Fruit fly (Drosophila melanogaster) whole organism, embryonic: ENCODE measurements around the gene CG43902.
A peak's percentile ranks its signal among the peaks of the same experiment; 100 is the strongest.

Experiments used
- Bdp1 ChIP-seq: fragments of 200-800 bp; sonication (Bioruptor generic); optimal IDR thresholded peaks from 3 replicates; lab custom pipeline; 2016; ENCODE audit warnings: missing biosample characterization, missing genetic modification characterization
- CG11398 ChIP-seq: fragments of 200-800 bp; sonication (Bioruptor generic); optimal IDR thresholded peaks from 2 replicates; lab custom pipeline; 2016; ENCODE audit warnings: missing biosample characterization, missing genetic modification characterization
- CG11560 ChIP-seq: fragments of 200-800 bp; sonication (Bioruptor generic); IDR thresholded peaks from 3 replicates; pipeline ENCODE4 v1.3.6; 2022; ENCODE audit warnings: missing biosample characterization, missing genetic modification characterization
- CG12155 ChIP-seq: fragments of 200-800 bp; sonication (Bioruptor generic); optimal IDR thresholded peaks from 3 replicates; lab custom pipeline; 2016; ENCODE audit warnings: missing biosample characterization, missing genetic modification characterization
- CG12299 ChIP-seq: fragments of 200-800 bp; sonication (Bioruptor generic); optimal IDR thresholded peaks from 2 replicates; lab custom pipeline; 2018; ENCODE audit warnings: missing biosample characterization, mild to moderate bottlenecking, missing genetic modification characterization
- CG13424 ChIP-seq: fragments of 200-800 bp; sonication (Bioruptor generic); optimal IDR thresholded peaks from 2 replicates; lab custom pipeline; 2019; ENCODE audit warnings: missing biosample characterization, mild to moderate bottlenecking, missing genetic modification characterization, moderate library complexity
- CG17802 ChIP-seq: fragments of 200-800 bp; sonication (Bioruptor generic); optimal IDR thresholded peaks from 2 replicates; lab custom pipeline; 2018; ENCODE audit warnings: missing biosample characterization, mild to moderate bottlenecking, missing genetic modification characterization, moderate library complexity
- CG18764 ChIP-seq: fragments of 200-800 bp; sonication (Bioruptor generic); optimal IDR thresholded peaks from 3 replicates; lab custom pipeline; 2016; ENCODE audit warnings: missing biosample characterization, missing genetic modification characterization
- CG2199 ChIP-seq: fragments of 200-800 bp; sonication (Bioruptor generic); IDR thresholded peaks from 3 replicates; pipeline ENCODE4 v1.3.6; 2022; ENCODE audit warnings: missing biosample characterization, missing genetic modification characterization
- CG2875 ChIP-seq: fragments of 200-800 bp; sonication (Bioruptor generic); optimal IDR thresholded peaks from 2 replicates; lab custom pipeline; 2017; ENCODE audit warnings: missing biosample characterization, mild to moderate bottlenecking, missing genetic modification characterization, missing genetic modification reagents
- CG3726 ChIP-seq: fragments of 200-800 bp; sonication (Bioruptor generic); IDR thresholded peaks from 3 replicates; pipeline ENCODE4, ENCODE4 v1.3.6; 2022; ENCODE audit warnings: missing biosample characterization, missing genetic modification characterization
- CG4424 ChIP-seq: fragments of 200-800 bp; sonication (Bioruptor generic); optimal IDR thresholded peaks from 3 replicates; lab custom pipeline; 2016; ENCODE audit warnings: missing biosample characterization, missing genetic modification characterization
- CG6175 ChIP-seq: fragments of 200-800 bp; sonication (Bioruptor generic); IDR thresholded peaks from 3 replicates; pipeline ENCODE4 v1.3.6; 2022; ENCODE audit warnings: missing biosample characterization, missing genetic modification characterization
- CG6854 ChIP-seq: fragments of 200-800 bp; sonication (Bioruptor generic); optimal IDR thresholded peaks from 3 replicates; lab custom pipeline; 2017; ENCODE audit warnings: missing biosample characterization, mild to moderate bottlenecking, missing genetic modification characterization
- CG7372 ChIP-seq: fragments of 200-800 bp; sonication (Bioruptor generic); IDR thresholded peaks from 2 replicates; pipeline ENCODE4 v1.3.6; 2022; ENCODE audit warnings: missing biosample characterization, missing genetic modification characterization
- CG8944 ChIP-seq: fragments of 200-800 bp; sonication (Bioruptor generic); optimal IDR thresholded peaks from 3 replicates; lab custom pipeline; 2016; ENCODE audit warnings: missing biosample characterization, missing genetic modification characterization
- CG9727 ChIP-seq: fragments of 200-800 bp; sonication (Bioruptor generic); optimal IDR thresholded peaks from 3 replicates; lab custom pipeline; 2017; ENCODE audit warnings: missing biosample characterization, mild to moderate bottlenecking, missing genetic modification characterization
- D ChIP-seq, 2 experiments: fragments of 200-800 bp in 1 of 2; fragments of >200 bp in 1 of 2; sonication (Bioruptor generic) in 1 of 2; optimal IDR thresholded peaks; 2 replicates in 1 of 2; 3 replicates in 1 of 2; lab custom pipeline; 2017; ENCODE audit warnings: mild to moderate bottlenecking in 1 of 2, missing biosample characterization in 1 of 2, missing genetic modification characterization in 1 of 2, missing genetic modification reagents in 1 of 2
- Dref ChIP-seq: fragments of 200-800 bp; sonication (Bioruptor generic); IDR thresholded peaks from 2 replicates; pipeline ENCODE4 v1.3.6; 2022; ENCODE audit warnings: missing biosample characterization, missing genetic modification characterization
- ERR ChIP-seq: fragments of 200-800 bp; sonication (Bioruptor generic); optimal IDR thresholded peaks from 2 replicates; lab custom pipeline; 2016; ENCODE audit warnings: missing biosample characterization, missing genetic modification characterization
- Fer1 ChIP-seq: fragments of 200-800 bp; sonication (Bioruptor generic); optimal IDR thresholded peaks from 2 replicates; lab custom pipeline; 2017; ENCODE audit warnings: missing biosample characterization, mild to moderate bottlenecking, missing genetic modification characterization
- Gsc ChIP-seq: fragments of 200-800 bp; sonication (Bioruptor generic); IDR thresholded peaks from 2 replicates; pipeline ENCODE4 v1.3.6; 2022; ENCODE audit warnings: missing biosample characterization, missing genetic modification characterization
- Hey ChIP-seq: fragments of 200-800 bp; sonication (Bioruptor generic); optimal IDR thresholded peaks from 3 replicates; lab custom pipeline; 2018; ENCODE audit warnings: missing biosample characterization, mild to moderate bottlenecking, missing genetic modification characterization
- Hr78 ChIP-seq, 2 experiments: fragments of 200-800 bp in 1 of 2; fragments of >200 bp in 1 of 2; sonication (Bioruptor generic) in 1 of 2; optimal IDR thresholded peaks; 2 replicates each; lab custom pipeline; 2017 to 2019; ENCODE audit warnings: missing biosample characterization in 2 of 2, missing genetic modification characterization in 2 of 2, mild to moderate bottlenecking in 1 of 2, moderate library complexity in 1 of 2
- Lhr ChIP-seq: fragments of 200-800 bp; sonication (Bioruptor generic); optimal IDR thresholded peaks from 3 replicates; lab custom pipeline; 2017; ENCODE audit warnings: mild to moderate bottlenecking, missing biosample characterization, missing genetic modification reagents, missing genetic modification characterization
- Rx ChIP-seq: fragments of 200-800 bp; sonication (Bioruptor generic); IDR thresholded peaks from 2 replicates; pipeline ENCODE4 v1.3.6; 2022; ENCODE audit warnings: missing biosample characterization, missing genetic modification characterization
- Ssrp ChIP-seq: fragments of 200-800 bp; sonication (Bioruptor generic); optimal IDR thresholded peaks from 2 replicates; lab custom pipeline; 2018; ENCODE audit warnings: missing biosample characterization, mild to moderate bottlenecking, missing genetic modification characterization, moderate library complexity
- Trl ChIP-seq, 3 experiments: fragments of >200 bp in 2 of 3; fragments of 200-800 bp in 1 of 3; sonication (Bioruptor generic) in 1 of 3; optimal IDR thresholded peaks; 2 replicates in 1 of 3; 3 replicates in 2 of 3; lab custom pipeline; 2016 to 2017; ENCODE audit warnings: missing biosample characterization in 1 of 3, missing genetic modification characterization in 1 of 3
- Usf ChIP-seq: fragments of 200-800 bp; sonication (Bioruptor generic); optimal IDR thresholded peaks from 2 replicates; lab custom pipeline; 2017; ENCODE audit warnings: missing genotype, missing biosample characterization, missing genetic modification characterization
- chm ChIP-seq: fragments of 200-800 bp; sonication (Bioruptor generic); IDR thresholded peaks from 2 replicates; pipeline ENCODE4 v1.3.6; 2022; ENCODE audit warnings: missing biosample characterization, missing genetic modification characterization
- croc ChIP-seq: fragments of 200-800 bp; sonication (Bioruptor generic); conservative IDR thresholded peaks from 3 replicates; pipeline ENCODE4 v1.3.6; 2022; ENCODE audit warnings: missing biosample characterization, missing genetic modification characterization
- ems ChIP-seq: fragments of 200-800 bp; sonication (Bioruptor generic); optimal IDR thresholded peaks from 3 replicates; lab custom pipeline; 2016; ENCODE audit warnings: missing biosample characterization, missing genetic modification characterization
- en ChIP-seq: fragments of 200-800 bp; sonication (Bioruptor generic); optimal IDR thresholded peaks from 2 replicates; lab custom pipeline; 2016; ENCODE audit warnings: missing biosample characterization, missing genetic modification characterization
- eve ChIP-seq, 2 experiments: fragments of >200 bp; optimal IDR thresholded peaks; 2 replicates each; lab custom pipeline; 2017; ENCODE audit warnings: missing biosample characterization in 2 of 2, missing genetic modification characterization in 2 of 2
- grau ChIP-seq: fragments of 200-800 bp; optimal IDR thresholded peaks from 3 replicates; lab custom pipeline; 2019; ENCODE audit warnings: missing biosample characterization, mild to moderate bottlenecking, missing genetic modification characterization, moderate library complexity
- gsb ChIP-seq: fragments of 200-800 bp; sonication (Bioruptor generic); IDR thresholded peaks from 2 replicates; pipeline ENCODE4 v1.3.6; 2022; ENCODE audit warnings: missing biosample characterization, missing genetic modification characterization
- her ChIP-seq: fragments of 200-800 bp; sonication (Bioruptor generic); optimal IDR thresholded peaks from 2 replicates; lab custom pipeline; 2016; ENCODE audit warnings: missing biosample characterization, missing genetic modification characterization
- lbe ChIP-seq: fragments of 200-800 bp; sonication (Bioruptor generic); optimal IDR thresholded peaks from 2 replicates; lab custom pipeline; 2016; ENCODE audit warnings: missing biosample characterization, mild to moderate bottlenecking, missing genetic modification characterization
- nom ChIP-seq: fragments of 200-800 bp; sonication (Bioruptor generic); optimal IDR thresholded peaks from 2 replicates; lab custom pipeline; 2017; ENCODE audit warnings: missing biosample characterization, missing genetic modification characterization, mild to moderate bottlenecking, moderate library complexity, missing genetic modification reagents
- pita ChIP-seq: fragments of 200-800 bp; sonication (Bioruptor generic); optimal IDR thresholded peaks from 2 replicates; lab custom pipeline; 2017; ENCODE audit warnings: missing biosample characterization, mild to moderate bottlenecking, missing genetic modification characterization
- sens ChIP-seq: fragments of 200-800 bp; sonication (Bioruptor generic); peaks from one replicate; lab custom pipeline; 2016; ENCODE audit warnings: missing biosample characterization, missing genetic modification characterization
- shn ChIP-seq: fragments of 200-800 bp; sonication (Bioruptor generic); optimal IDR thresholded peaks from 3 replicates; lab custom pipeline; 2016; ENCODE audit warnings: missing biosample characterization, missing genetic modification characterization
- tll ChIP-seq, 2 experiments: fragments of 200-800 bp in 1 of 2; fragments of >200 bp in 1 of 2; sonication (Bioruptor generic) in 1 of 2; optimal IDR thresholded peaks; 2 replicates each; lab custom pipeline; 2017 to 2019; ENCODE audit warnings: missing biosample characterization in 2 of 2, missing genetic modification characterization in 2 of 2, mild to moderate bottlenecking in 1 of 2, moderate library complexity in 1 of 2
- toy ChIP-seq: fragments of 200-800 bp; sonication (Bioruptor generic); IDR thresholded peaks from 2 replicates; pipeline ENCODE4 v1.3.6; 2022; ENCODE audit warnings: missing biosample characterization, missing genetic modification characterization
- twi ChIP-seq: fragments of 200-800 bp; optimal IDR thresholded peaks from 2 replicates; lab custom pipeline; 2019; ENCODE audit warnings: missing biosample characterization, mild to moderate bottlenecking, missing genetic modification characterization, moderate library complexity
- tx ChIP-seq: fragments of 200-800 bp; sonication (Bioruptor generic); optimal IDR thresholded peaks from 2 replicates; lab custom pipeline; 2016; ENCODE audit warnings: missing biosample characterization, missing genetic modification characterization
- vfl ChIP-seq: fragments of 200-800 bp; sonication (Bioruptor generic); optimal IDR thresholded peaks from 2 replicates; lab custom pipeline; 2016; ENCODE audit warnings: missing biosample characterization, missing genetic modification characterization
- zfh1 ChIP-seq: fragments of 200-800 bp; sonication (Bioruptor generic); IDR thresholded peaks from 3 replicates; pipeline ENCODE4 v1.3.6; 2022; ENCODE audit warnings: missing biosample characterization, missing genetic modification characterization

Gene CG43902

DNA sequence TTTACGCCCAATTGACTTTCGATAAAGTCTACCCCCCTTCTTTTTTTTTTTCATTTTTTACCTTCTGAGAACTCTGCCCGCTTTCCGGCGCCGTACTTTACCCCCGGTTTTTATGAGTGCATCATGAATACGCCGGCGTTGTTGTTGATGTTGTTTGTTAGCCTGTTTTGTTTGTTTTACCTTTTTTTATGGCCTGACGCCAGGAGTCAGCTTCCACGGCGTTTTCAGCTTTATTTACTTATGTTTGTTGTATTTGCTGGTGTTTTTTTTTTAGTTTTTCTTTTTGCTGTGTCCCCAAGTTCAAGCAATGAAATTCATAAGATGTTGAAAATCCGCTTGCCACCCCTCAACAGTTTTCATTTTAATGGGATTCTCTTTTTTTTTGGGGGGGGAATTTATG is 47.3 kb upstream of the CG43902 start (continued):
- TF ChIP-seq Usf = no peak
- no peak for TF ChIP-seq CG17802 (tag; lab: Kevin White, UChicago)
- peak in 1 of 2 experiments; percentile 15 for TF ChIP-seq eve (GFP tag; optimal IDR thresholded peaks at IDR 0.05; lab: Kevin White, UChicago)
- peak; percentile 58 for TF ChIP-seq sens (GFP tag; lab: Kevin White, UChicago)
- TF ChIP-seq CG9727 (GFP tag; lab: Kevin White, UChicago) = peak; percentile 5
- TF ChIP-seq toy (GFP tag; lab: Robert Waterston, UW) = no peak
- TF ChIP-seq D (optimal IDR thresholded peaks at IDR 0.05; lab: Kevin White, UChicago) = no peak
- peak; percentile 27 for TF ChIP-seq D (GFP tag; optimal IDR thresholded peaks at IDR 0.05; lab: Kevin White, UChicago)
- TF ChIP-seq CG8944 (GFP tag; lab: Kevin White, UChicago) = no peak
- no peak for TF ChIP-seq gsb
- no peak for TF ChIP-seq CG12299 (tag; lab: Kevin White, UChicago)
- no peak for TF ChIP-seq Lhr (GFP tag; lab: Kevin White, UChicago)
- TF ChIP-seq CG6175 (GFP tag; lab: Robert Waterston, UW) = no peak
- no peak for TF ChIP-seq her (GFP tag; lab: Kevin White, UChicago)
- TF ChIP-seq nom = peak; percentile 0
- no peak for TF ChIP-seq CG2875 (GFP tag; lab: Kevin White, UChicago)
- TF ChIP-seq Fer1 (GFP tag; lab: Kevin White, UChicago) = no peak

DNA sequence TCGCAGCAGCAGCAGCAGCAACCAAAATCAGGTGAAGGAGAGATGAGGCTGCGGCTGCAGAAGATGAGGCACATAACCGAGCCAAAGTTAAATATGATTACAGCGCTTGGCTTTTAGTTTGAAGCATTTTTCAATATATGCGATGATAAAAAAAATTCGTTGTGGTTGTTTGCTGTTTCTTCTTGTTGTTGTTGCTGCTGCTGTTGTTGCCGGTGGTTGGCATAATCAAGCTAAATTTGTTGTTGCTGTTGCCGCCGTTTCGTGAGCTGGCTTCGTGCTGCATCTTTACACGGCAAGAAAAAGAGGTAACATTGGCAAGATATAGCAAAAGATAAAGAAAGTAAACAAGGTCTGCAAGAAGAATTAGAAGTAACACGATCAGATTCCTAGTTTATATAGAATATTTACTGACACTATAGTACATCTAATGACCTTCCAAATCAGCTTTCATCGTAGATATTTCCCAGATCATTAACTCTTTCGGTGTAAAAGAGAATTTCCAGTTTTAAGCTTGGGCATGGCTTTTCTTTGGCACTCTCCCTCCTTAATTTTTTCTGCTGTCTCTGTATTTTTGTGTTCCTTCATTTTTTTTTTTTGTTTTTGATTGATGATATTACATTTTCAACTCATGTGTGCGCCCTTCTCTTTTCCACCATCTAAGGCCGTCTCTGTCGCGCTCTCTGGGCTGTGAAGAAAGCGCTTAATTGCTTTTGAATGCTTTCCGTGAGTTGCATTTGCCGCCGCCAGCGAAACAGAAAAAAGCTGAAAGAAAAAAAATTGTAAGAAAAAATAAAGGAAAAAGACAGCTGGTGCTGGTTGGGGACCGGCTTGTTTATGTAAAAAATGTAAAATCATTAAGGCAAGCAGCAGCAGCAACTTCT is 44.1 kb upstream of the CG43902 start:
- no peak for TF ChIP-seq Hey (tag; lab: Kevin White, UChicago)
- no peak for TF ChIP-seq tll (GFP tag; optimal IDR thresholded peaks at IDR 0.05; lab: Kevin White, UChicago)
- peak; percentile 47 for TF ChIP-seq Ssrp
- TF ChIP-seq Bdp1 (GFP tag; lab: Kevin White, UChicago) = no peak
- TF ChIP-seq chm (GFP tag; lab: Robert Waterston, UW) = no peak
- no peak for TF ChIP-seq CG2199 (GFP tag; lab: Robert Waterston, UW)
- no peak for TF ChIP-seq D (optimal IDR thresholded peaks at IDR 0.05; lab: Kevin White, UChicago)
- TF ChIP-seq D (GFP tag; optimal IDR thresholded peaks at IDR 0.05; lab: Kevin White, UChicago) = peak; percentile 71
- no peak for TF ChIP-seq ems (GFP tag; lab: Kevin White, UChicago)
- no peak for TF ChIP-seq Trl (optimal IDR thresholded peaks at IDR 0.05; lab: Kevin White, UChicago)
- TF ChIP-seq Trl (GFP tag; optimal IDR thresholded peaks at IDR 0.05; lab: Kevin White, UChicago) = no peak
- TF ChIP-seq Hr78 (GFP tag; optimal IDR thresholded peaks at IDR 0.05; lab: Kevin White, UChicago) = no peak
- no peak for TF ChIP-seq tx (GFP tag; lab: Kevin White, UChicago)
- TF ChIP-seq ERR (GFP tag; lab: Kevin White, UChicago) = no peak
- no peak for TF ChIP-seq zfh1 (GFP tag; lab: Robert Waterston, UW)
- no peak for TF ChIP-seq croc
- TF ChIP-seq Gsc = no peak
- no peak for TF ChIP-seq en
- no peak for TF ChIP-seq vfl
- no peak for TF ChIP-seq CG13424 (tag; lab: Kevin White, UChicago)
- no peak for TF ChIP-seq CG4424
- no peak for TF ChIP-seq CG6854 (GFP tag; lab: Kevin White, UChicago)
- no peak for TF ChIP-seq CG11398 (GFP tag; lab: Kevin White, UChicago)
- no peak for TF ChIP-seq shn (GFP tag; lab: Kevin White, UChicago)
- no peak for TF ChIP-seq CG18764 (GFP tag; lab: Kevin White, UChicago)
- no peak for TF ChIP-seq Dref (GFP tag; lab: Robert Waterston, UW)
- TF ChIP-seq CG7372 (GFP tag; lab: Robert Waterston, UW) = no peak
- no peak for TF ChIP-seq CG11560
- TF ChIP-seq Rx (GFP tag; lab: Robert Waterston, UW) = no peak
- no peak for TF ChIP-seq CG3726
- peak; percentile 11 for TF ChIP-seq grau (tag; lab: Kevin White, UChicago)
- no peak for TF ChIP-seq pita (GFP tag; lab: Kevin White, UChicago)
- TF ChIP-seq twi (tag; lab: Kevin White, UChicago) = no peak
- peak; percentile 2 for TF ChIP-seq lbe
- no peak for TF ChIP-seq CG12155 (GFP tag; lab: Kevin White, UChicago)
